Fruit fly (Drosophila melanogaster) whole organism, pupa: ENCODE data around the gene CG17778.
A peak's percentile ranks its signal among the peaks of the same experiment; 100 is the strongest.

ENCODE experiments used
- CG10348 ChIP-seq: fragments of 200-800 bp; sonication (Bioruptor generic); IDR thresholded peaks from 2 replicates; pipeline ENCODE4 v1.3.6; 2022; ENCODE audit warnings: missing biosample characterization, missing genetic modification characterization
- CG12605 ChIP-seq: fragments of 200-800 bp; sonication (Bioruptor generic); IDR thresholded peaks from 2 replicates; pipeline ENCODE4 v1.3.6; 2022; ENCODE audit warnings: missing biosample characterization, missing genetic modification characterization
- CG13204 ChIP-seq: fragments of 200-800 bp; sonication (Bioruptor generic); optimal IDR thresholded peaks from 2 replicates; lab custom pipeline; 2018; ENCODE audit warnings: missing biosample characterization, mild to moderate bottlenecking, missing genetic modification characterization, moderate library complexity
- CG14655 ChIP-seq: fragments of 200-800 bp; sonication (Bioruptor generic); optimal IDR thresholded peaks from 3 replicates; lab custom pipeline; 2017; ENCODE audit warnings: mild to moderate bottlenecking, missing biosample characterization, missing genetic modification reagents, missing genetic modification characterization
- CG15710 ChIP-seq: fragments of 200-800 bp; sonication (Bioruptor generic); optimal IDR thresholded peaks from 2 replicates; lab custom pipeline; 2018; ENCODE audit warnings: missing biosample characterization, mild to moderate bottlenecking, missing genetic modification characterization, moderate library complexity
- CG17806 ChIP-seq: fragments of 200-800 bp; sonication (Bioruptor generic); optimal IDR thresholded peaks from 2 replicates; lab custom pipeline; 2018; ENCODE audit warnings: missing biosample characterization, mild to moderate bottlenecking, missing genetic modification characterization, moderate library complexity
- CG32121 ChIP-seq: fragments of 200-800 bp; sonication (Bioruptor generic); IDR thresholded peaks from 2 replicates; pipeline ENCODE4 v1.3.6; 2022; ENCODE audit warnings: missing biosample characterization, missing genetic modification characterization
- CG34367 ChIP-seq: fragments of 200-800 bp; sonication (Bioruptor generic); optimal IDR thresholded peaks from 2 replicates; lab custom pipeline; 2018; ENCODE audit warnings: missing biosample characterization, mild to moderate bottlenecking, missing genetic modification characterization
- CG4496 ChIP-seq: fragments of 200-800 bp; sonication (Bioruptor generic); IDR thresholded peaks from 3 replicates; pipeline ENCODE4 v1.3.6; 2022; ENCODE audit warnings: missing biosample characterization, missing genetic modification characterization
- CG8159 ChIP-seq: fragments of 200-800 bp; sonication (Bioruptor generic); optimal IDR thresholded peaks from 3 replicates; lab custom pipeline; 2018; ENCODE audit warnings: missing biosample characterization, mild to moderate bottlenecking, missing genetic modification characterization, moderate library complexity
- CG8301 ChIP-seq: fragments of 200-800 bp; sonication (Bioruptor generic); optimal IDR thresholded peaks from 2 replicates; lab custom pipeline; 2018; ENCODE audit warnings: missing biosample characterization, mild to moderate bottlenecking, missing genetic modification characterization
- CG9948 ChIP-seq: fragments of 200-800 bp; sonication (Bioruptor generic); optimal IDR thresholded peaks from 2 replicates; lab custom pipeline; 2018; ENCODE audit warnings: missing biosample characterization, mild to moderate bottlenecking, missing genetic modification characterization, moderate library complexity
- D1 ChIP-seq: fragments of 200-800 bp; sonication (Bioruptor generic); optimal IDR thresholded peaks from 2 replicates; lab custom pipeline; 2018; ENCODE audit warnings: missing biosample characterization, mild to moderate bottlenecking, missing genetic modification characterization, moderate library complexity
- EcR ChIP-seq: fragments of 200-800 bp; sonication (Bioruptor generic); optimal IDR thresholded peaks from 3 replicates; lab custom pipeline; 2019; ENCODE audit warnings: missing biosample characterization, missing genetic modification characterization, mild to moderate bottlenecking, moderate library complexity, missing genetic modification reagents
- Ets98B ChIP-seq: fragments of 200-800 bp; sonication (Bioruptor generic); IDR thresholded peaks from 2 replicates; pipeline ENCODE4 v1.3.6; 2022; ENCODE audit warnings: missing biosample characterization, missing genetic modification characterization
- Pif1A ChIP-seq: fragments of 200-800 bp; sonication (Bioruptor generic); optimal IDR thresholded peaks from 3 replicates; lab custom pipeline; 2016; ENCODE audit warnings: missing biosample characterization, missing genetic modification characterization
- Pif1B ChIP-seq: fragments of 200-800 bp; sonication (Bioruptor generic); optimal IDR thresholded peaks from 3 replicates; lab custom pipeline; 2016; ENCODE audit warnings: missing biosample characterization, missing genetic modification characterization
- Snoo ChIP-seq: fragments of 200-800 bp; sonication (Bioruptor generic); optimal IDR thresholded peaks from 3 replicates; lab custom pipeline; 2017; ENCODE audit warnings: missing biosample characterization, mild to moderate bottlenecking, missing genetic modification characterization, inconsistent platforms
- fd96Ca ChIP-seq: fragments of 200-800 bp; sonication (Bioruptor generic); IDR thresholded peaks from 3 replicates; pipeline ENCODE4 v1.3.6; 2022; ENCODE audit warnings: missing biosample characterization, missing genetic modification characterization
- gl ChIP-seq: fragments of 200-800 bp; sonication (Bioruptor generic); optimal IDR thresholded peaks from 2 replicates; lab custom pipeline; 2018; ENCODE audit warnings: missing biosample characterization, mild to moderate bottlenecking, missing genetic modification characterization
- rn ChIP-seq: fragments of 200-800 bp; sonication (Bioruptor generic); IDR thresholded peaks from 2 replicates; pipeline ENCODE4 v1.3.6; 2022; ENCODE audit warnings: missing biosample characterization, missing genetic modification characterization

CG17778 gene

dm6 chrX:456959-457358 lies 37.5 kb upstream of the CG17778 start:
- no peak for TF ChIP-seq CG13204 (GFP tag; lab: Kevin White, UChicago)
- TF ChIP-seq Pif1B (GFP tag; lab: Kevin White, UChicago): no peak
- no peak for TF ChIP-seq CG34367 (tag; lab: Kevin White, UChicago)

- TF ChIP-seq CG9948 (tag; lab: Kevin White, UChicago): no peak
- no peak for TF ChIP-seq Pif1B (GFP tag; lab: Kevin White, UChicago)
- no peak for TF ChIP-seq CG14655
- TF ChIP-seq gl (tag; lab: Kevin White, UChicago): no peak
- no peak for TF ChIP-seq Snoo (tag; lab: Kevin White, UChicago)
- no peak for TF ChIP-seq rn
- TF ChIP-seq CG12605 (GFP tag; lab: Robert Waterston, UW): no peak
- TF ChIP-seq CG4496: no peak
- TF ChIP-seq CG8159: no peak
- TF ChIP-seq CG10348 (GFP tag; lab: Robert Waterston, UW): no peak
- TF ChIP-seq CG32121 (GFP tag; lab: Robert Waterston, UW): no peak
- no peak for TF ChIP-seq D1
- no peak for TF ChIP-seq CG15710
- TF ChIP-seq CG17806 (tag; lab: Kevin White, UChicago): no peak
- no peak for TF ChIP-seq CG34367 (tag; lab: Kevin White, UChicago)
- TF ChIP-seq, all 21 proteins: peak for 0
These were observed 36.6 kb upstream of the CG17778 start for dm6 chrX:457803-458202.

dm6 chrX:460447-460846 lies 34.0 kb upstream of the CG17778 start, which contains the start of gene ase:
Gene ase (plus strand): TSS chrX:460747.
- TF ChIP-seq gl (tag; lab: Kevin White, UChicago) (no peak), CG12605 (GFP tag; lab: Robert Waterston, UW) (no peak), CG8159 (no peak), rn (no peak)

- TF ChIP-seq Pif1A (no peak), CG17806 (tag; lab: Kevin White, UChicago) (no peak), CG12605 (GFP tag; lab: Robert Waterston, UW) (no peak), fd96Ca (no peak), EcR (no peak), gl (tag; lab: Kevin White, UChicago) (no peak), D1 (no peak)
These were observed 30.5 kb upstream of the CG17778 start for dm6 chrX:463934-464333.

- TF ChIP-seq Pif1A: no peak
- TF ChIP-seq rn: no peak
- TF ChIP-seq CG14655: no peak
- no peak for TF ChIP-seq gl (tag; lab: Kevin White, UChicago)
- no peak for TF ChIP-seq CG8159
- TF ChIP-seq CG34367 (tag; lab: Kevin White, UChicago): no peak
- TF ChIP-seq D1: no peak
- no peak for TF ChIP-seq Ets98B (GFP tag; lab: Robert Waterston, UW)
- TF ChIP-seq CG13204 (GFP tag; lab: Kevin White, UChicago): no peak
- TF ChIP-seq CG17806 (tag; lab: Kevin White, UChicago): no peak
- no peak for TF ChIP-seq CG9948 (tag; lab: Kevin White, UChicago)
- no peak for TF ChIP-seq fd96Ca
- no peak for TF ChIP-seq CG15710
- TF ChIP-seq CG12605 (GFP tag; lab: Robert Waterston, UW): no peak
- TF ChIP-seq CG10348 (GFP tag; lab: Robert Waterston, UW): no peak
- TF ChIP-seq Snoo (tag; lab: Kevin White, UChicago): no peak
These were observed 25.2 kb upstream of the CG17778 start, which contains the start of gene Cyp4g1 for dm6 chrX:469235-469634. Gene Cyp4g1 (minus strand): TSS chrX:469335.

- TF ChIP-seq CG15710: no peak
- TF ChIP-seq CG4496: no peak
- no peak for TF ChIP-seq Snoo (tag; lab: Kevin White, UChicago)
- TF ChIP-seq EcR: no peak
- TF ChIP-seq CG32121 (GFP tag; lab: Robert Waterston, UW): no peak
- TF ChIP-seq CG8159: no peak
- no peak for TF ChIP-seq CG14655
- no peak for TF ChIP-seq CG12605 (GFP tag; lab: Robert Waterston, UW)
- no peak for TF ChIP-seq Pif1B (GFP tag; lab: Kevin White, UChicago)
- no peak for TF ChIP-seq CG10348 (GFP tag; lab: Robert Waterston, UW)
- no peak for TF ChIP-seq rn
- no peak for TF ChIP-seq D1
These were observed 23.8 kb upstream of the CG17778 start, which contains the start of gene CG32816 for dm6 chrX:470626-471025. Gene CG32816 (minus strand): TSS chrX:470726.

- TF ChIP-seq EcR: no peak
- TF ChIP-seq rn: no peak
- TF ChIP-seq CG8159: no peak
- TF ChIP-seq CG14655: no peak
- TF ChIP-seq CG4496: 0 out of 3 replicates have a peak, but pooled peaks have one; percentile 43
- peak; percentile 30 for TF ChIP-seq CG9948 (tag; lab: Kevin White, UChicago)
- TF ChIP-seq CG32121 (GFP tag; lab: Robert Waterston, UW): no peak
- peak; percentile 2 for TF ChIP-seq CG15710
- TF ChIP-seq D1: no peak
- no peak for TF ChIP-seq gl (tag; lab: Kevin White, UChicago)
- TF ChIP-seq CG34367 (tag; lab: Kevin White, UChicago): no peak
- TF ChIP-seq CG8301: no peak
- peak; percentile 31; the same call in 1 of the 2 replicates for TF ChIP-seq Ets98B (GFP tag; lab: Robert Waterston, UW)
- no peak for TF ChIP-seq CG13204 (GFP tag; lab: Kevin White, UChicago)
- TF ChIP-seq Snoo (tag; lab: Kevin White, UChicago): peak; percentile 7
- peak; percentile 20 for TF ChIP-seq CG17806 (tag; lab: Kevin White, UChicago)
- TF ChIP-seq CG12605 (GFP tag; lab: Robert Waterston, UW): no peak
- TF ChIP-seq Pif1A: no peak
- TF ChIP-seq CG10348 (GFP tag; lab: Robert Waterston, UW): no peak
- TF ChIP-seq Pif1B (GFP tag; lab: Kevin White, UChicago): no peak
- no peak for TF ChIP-seq fd96Ca
These were observed 17.9 kb upstream of the CG17778 start, which contains the start of the genes ebo and CG13373 for dm6 chrX:476230-477143. Gene ebo (minus strand): TSS chrX:476579. Gene CG13373 (plus strand): TSS chrX:476984.
